Fruit fly (Drosophila melanogaster) whole organism, wandering third instar larva: ENCODE results near the gene Archease.

Experiments used
- Abd-B ChIP-seq: fragments of >200 bp; optimal IDR thresholded peaks from 2 replicates; lab custom pipeline; 2017; ENCODE audit warnings: missing biosample characterization, missing genetic modification characterization
- CG32264 ChIP-seq: fragments of 200-800 bp; sonication (Bioruptor generic); optimal IDR thresholded peaks from 2 replicates; lab custom pipeline; 2016; ENCODE audit warnings: missing biosample characterization, missing genetic modification characterization
- CG9705 ChIP-seq: fragments of 200-800 bp; sonication (Bioruptor generic); optimal IDR thresholded peaks from 2 replicates; lab custom pipeline; 2018; ENCODE audit warnings: missing biosample characterization, mild to moderate bottlenecking, missing genetic modification characterization
- CrebA ChIP-seq: fragments of 200-800 bp; sonication (Bioruptor generic); optimal IDR thresholded peaks from 2 replicates; lab custom pipeline; 2016; ENCODE audit warnings: missing biosample characterization, mild to moderate bottlenecking, missing genetic modification characterization, borderline replicate concordance
- Dfd ChIP-seq: fragments of >200 bp; optimal IDR thresholded peaks from 2 replicates; lab custom pipeline; 2017; ENCODE audit warnings: missing biosample characterization, missing genetic modification characterization
- Dif ChIP-seq: fragments of 200-275, 200-300 bp; sonication (Bioruptor generic); optimal IDR thresholded peaks from 2 replicates; lab custom pipeline; 2018; ENCODE audit warnings: missing biosample characterization, missing genetic modification characterization; ENCODE audit not compliant: partially characterized antibody
- GATAd ChIP-seq: sonication (Bioruptor generic); optimal IDR thresholded peaks from 2 replicates; lab custom pipeline; 2016; ENCODE audit warnings: missing biosample characterization, missing genetic modification characterization
- HLH106 ChIP-seq: fragments of 200-800 bp; optimal IDR thresholded peaks from 3 replicates; lab custom pipeline; 2019; ENCODE audit warnings: missing biosample characterization, mild to moderate bottlenecking, missing genetic modification characterization, moderate library complexity
- Hnf4 ChIP-seq: fragments of 200-800 bp; sonication (Bioruptor generic); optimal IDR thresholded peaks from 2 replicates; lab custom pipeline; 2016; ENCODE audit warnings: missing biosample characterization, mild to moderate bottlenecking, missing genetic modification characterization
- Hr78 ChIP-seq: fragments of >200 bp; optimal IDR thresholded peaks from 2 replicates; lab custom pipeline; 2017; ENCODE audit warnings: missing biosample characterization, missing genetic modification characterization
- Hr83 ChIP-seq: fragments of 200-300 bp; sonication (Bioruptor generic); optimal IDR thresholded peaks from 2 replicates; lab custom pipeline; 2016; ENCODE audit warnings: missing biosample characterization, mild to moderate bottlenecking, missing genetic modification characterization, moderate library complexity; ENCODE audit not compliant: poor library complexity, severe bottlenecking
- Jra ChIP-seq: sonication (Bioruptor generic); optimal IDR thresholded peaks from 2 replicates; lab custom pipeline; 2016; ENCODE audit warnings: missing biosample characterization, missing genetic modification characterization
- Mio ChIP-seq: sonication (Bioruptor generic); optimal IDR thresholded peaks from 2 replicates; lab custom pipeline; 2016; ENCODE audit warnings: missing biosample characterization, missing genetic modification characterization
- Myc ChIP-seq: fragments of >200 bp; optimal IDR thresholded peaks from 2 replicates; lab custom pipeline; 2017
- N ChIP-seq: fragments of >200 bp; optimal IDR thresholded peaks from 2 replicates; lab custom pipeline; 2018; ENCODE audit warnings: missing biosample characterization, missing external identifiers, missing genetic modification characterization
- OdsH ChIP-seq: fragments of 200-800 bp; sonication (Bioruptor generic); optimal IDR thresholded peaks from 2 replicates; lab custom pipeline; 2016; ENCODE audit warnings: missing biosample characterization, mild to moderate bottlenecking, missing genetic modification characterization
- Rel ChIP-seq, 2 experiments: fragments of 200-800 bp; sonication (Bioruptor generic) in 1 of 2; optimal IDR thresholded peaks; 2 replicates in 1 of 2; 3 replicates in 1 of 2; lab custom pipeline; 2016 to 2019; ENCODE audit warnings: mild to moderate bottlenecking in 2 of 2, missing biosample characterization in 2 of 2, missing genetic modification characterization in 2 of 2, moderate library complexity in 1 of 2
- Sp1 ChIP-seq: fragments of 200-800 bp; sonication (Bioruptor generic); optimal IDR thresholded peaks from 3 replicates; lab custom pipeline; 2019; ENCODE audit warnings: missing biosample characterization, mild to moderate bottlenecking, missing genetic modification characterization, moderate library complexity
- Vsx2 ChIP-seq: fragments of 200-300, 225-300 bp; sonication (Bioruptor generic); optimal IDR thresholded peaks from 2 replicates; lab custom pipeline; 2018; ENCODE audit warnings: missing biosample characterization, missing genetic modification characterization; ENCODE audit not compliant: partially characterized antibody
- br ChIP-seq: fragments of 200-800 bp; sonication (Bioruptor generic); optimal IDR thresholded peaks from 2 replicates; lab custom pipeline; 2016; ENCODE audit warnings: missing biosample characterization, missing genetic modification characterization
- brk ChIP-seq: fragments of 200-800 bp; sonication (Bioruptor generic); optimal IDR thresholded peaks from 2 replicates; lab custom pipeline; 2016; ENCODE audit warnings: missing biosample characterization, mild to moderate bottlenecking, missing genetic modification characterization
- dl ChIP-seq, 2 experiments: fragments of 175-275, 200-275 bp in 1 of 2; fragments of 200-275 bp in 1 of 2; sonication (Bioruptor generic); optimal IDR thresholded peaks; lab custom pipeline; 2018; ENCODE audit warnings: mild to moderate bottlenecking in 2 of 2, missing biosample characterization in 2 of 2, missing genetic modification characterization in 2 of 2, moderate library complexity in 2 of 2; ENCODE audit not compliant: partially characterized antibody in 2 of 2, insufficient read depth in 1 of 2
- dmrt93B ChIP-seq: fragments of 200-800 bp; sonication (Bioruptor generic); optimal IDR thresholded peaks from 2 replicates; lab custom pipeline; 2018; ENCODE audit warnings: missing biosample characterization, mild to moderate bottlenecking, missing genetic modification characterization
- dsf ChIP-seq: sonication (Bioruptor generic); optimal IDR thresholded peaks from 2 replicates; lab custom pipeline; 2016; ENCODE audit warnings: missing biosample characterization, missing genetic modification characterization, borderline replicate concordance
- ey ChIP-seq: fragments of 200-800 bp; sonication (Bioruptor generic); optimal IDR thresholded peaks from 2 replicates; lab custom pipeline; 2016; ENCODE audit warnings: missing biosample characterization, missing genetic modification characterization
- foxo ChIP-seq, 2 experiments: fragments of 200-800 bp; sonication (Bioruptor generic); optimal IDR thresholded peaks; 2 replicates in 1 of 2; 3 replicates in 1 of 2; lab custom pipeline; 2016 to 2017; ENCODE audit warnings: missing biosample characterization in 2 of 2, missing genetic modification characterization in 2 of 2
- fru ChIP-seq: fragments of 200-800 bp; sonication (Bioruptor generic); optimal IDR thresholded peaks from 3 replicates; lab custom pipeline; 2016; ENCODE audit warnings: missing biosample characterization, mild to moderate bottlenecking, missing genetic modification characterization
- h ChIP-seq: fragments of 200-800 bp; sonication (Bioruptor generic); optimal IDR thresholded peaks from 3 replicates; lab custom pipeline; 2016; ENCODE audit warnings: missing biosample characterization, mild to moderate bottlenecking, missing genetic modification characterization
- jim ChIP-seq: fragments of 175-275, 200-325 bp; sonication (Bioruptor generic); optimal IDR thresholded peaks from 2 replicates; lab custom pipeline; 2016; ENCODE audit warnings: missing biosample characterization, mild to moderate bottlenecking, missing genetic modification characterization
- lola ChIP-seq: fragments of >200 bp; optimal IDR thresholded peaks from 2 replicates; lab custom pipeline; 2017; ENCODE audit warnings: missing biosample characterization, missing genetic modification characterization
- pan ChIP-seq: fragments of >200 bp; optimal IDR thresholded peaks from 2 replicates; lab custom pipeline; 2017
- psq ChIP-seq: fragments of 200-800 bp; sonication (Bioruptor generic); optimal IDR thresholded peaks from 3 replicates; lab custom pipeline; 2017; ENCODE audit warnings: missing biosample characterization, mild to moderate bottlenecking, missing genetic modification characterization, moderate library complexity
- rgr ChIP-seq: fragments of 200-800 bp; sonication (Bioruptor generic); optimal IDR thresholded peaks from 3 replicates; lab custom pipeline; 2016; ENCODE audit warnings: missing biosample characterization, mild to moderate bottlenecking, missing genetic modification characterization
- sage ChIP-seq: fragments of 200-800 bp; sonication (Bioruptor generic); optimal IDR thresholded peaks from 2 replicates; lab custom pipeline; 2016; ENCODE audit warnings: missing biosample characterization, mild to moderate bottlenecking, missing genetic modification characterization
- sv ChIP-seq: fragments of 200-800 bp; sonication (Bioruptor generic); optimal IDR thresholded peaks from 3 replicates; lab custom pipeline; 2016; ENCODE audit warnings: missing biosample characterization, missing genetic modification characterization
- tai ChIP-seq: sonication (Bioruptor generic); optimal IDR thresholded peaks from 2 replicates; lab custom pipeline; 2016; ENCODE audit warnings: missing biosample characterization, missing genetic modification characterization
- usp ChIP-seq: fragments of >200 bp; optimal IDR thresholded peaks from 2 replicates; lab custom pipeline; 2017; ENCODE audit warnings: missing biosample characterization, missing genetic modification characterization
- woc ChIP-seq: sonication (Bioruptor generic); optimal IDR thresholded peaks from 2 replicates; lab custom pipeline; 2016; ENCODE audit warnings: missing biosample characterization, mild to moderate bottlenecking, missing genetic modification characterization

The Archease gene

dm6 chr3R:21642301-21642700 lies 20.5 kb downstream of the Archease start:
- TF ChIP-seq GATAd = no peak
- TF ChIP-seq lola (GFP tag; lab: Kevin White, UChicago) = no peak
- no peak for TF ChIP-seq Hr83 (GFP tag; lab: Kevin White, UChicago)
- TF ChIP-seq CG32264 (GFP tag; lab: Kevin White, UChicago) = no peak
- TF ChIP-seq psq (GFP tag; lab: Kevin White, UChicago) = no peak
- no peak for TF ChIP-seq ey (GFP tag; lab: Kevin White, UChicago)
- TF ChIP-seq HLH106 (tag; lab: Kevin White, UChicago) = no peak
- TF ChIP-seq Myc (lab: Kevin White, UChicago) = no peak
- no peak for TF ChIP-seq Jra
- no peak for TF ChIP-seq br (GFP tag; lab: Kevin White, UChicago)
- no peak for TF ChIP-seq CG9705 (GFP tag; lab: Kevin White, UChicago)
- TF ChIP-seq, all 38 proteins: peak for 0

DNA sequence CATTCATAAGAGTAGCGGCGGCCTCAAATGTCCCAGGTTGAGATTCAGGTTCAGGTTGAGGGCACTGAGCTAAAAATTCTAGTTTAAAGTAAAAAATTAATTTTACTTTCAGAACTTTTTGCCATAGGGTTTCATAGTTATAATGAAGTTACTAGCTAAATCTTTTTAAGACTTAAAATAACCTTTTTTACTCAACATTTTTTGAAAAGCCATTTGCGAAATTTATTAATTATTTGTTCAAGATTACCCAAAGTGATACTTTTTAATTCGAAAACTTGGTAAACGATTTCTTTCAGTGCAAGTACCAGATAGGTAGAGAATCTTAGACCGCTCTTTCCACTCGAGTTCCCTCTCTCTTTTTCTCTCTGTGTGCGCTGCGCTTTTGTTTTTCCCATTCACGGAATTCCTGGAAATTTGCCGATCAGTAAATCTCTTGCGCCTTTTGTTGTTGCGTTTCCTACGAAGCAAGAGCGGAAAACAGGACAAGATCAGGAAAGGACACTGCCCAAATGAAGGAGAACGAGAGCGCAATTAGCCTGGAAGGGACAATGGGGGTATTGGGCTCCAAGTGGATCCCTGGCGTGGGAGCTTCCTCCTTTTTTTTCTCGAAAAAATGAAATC lies 21.1 kb downstream of the Archease start:
- TF ChIP-seq foxo (GFP tag; optimal IDR thresholded peaks at IDR 0.05; lab: Kevin White, UChicago) (peak; percentile 4 to 89), br (GFP tag; lab: Kevin White, UChicago) (peak; percentile 84), jim (GFP tag; lab: Kevin White, UChicago) (no peak), psq (GFP tag; lab: Kevin White, UChicago) (peak; percentile 76), Sp1 (GFP tag; lab: Kevin White, UChicago) (peak; percentile 90), Hnf4 (GFP tag; lab: Kevin White, UChicago) (peak; percentile 79), h (GFP tag; lab: Kevin White, UChicago) (peak; percentile 91), Hr83 (GFP tag; lab: Kevin White, UChicago) (no peak), ey (GFP tag; lab: Kevin White, UChicago) (peak; percentile 89), sage (peak; percentile 34), HLH106 (tag; lab: Kevin White, UChicago) (peak; percentile 90), Mio (GFP tag; lab: Kevin White, UChicago) (no peak), tai (GFP tag; lab: Kevin White, UChicago) (peak; percentile 63), Vsx2 (GFP tag; lab: Kevin White, UChicago) (no peak), Abd-B (GFP tag; lab: Kevin White, UChicago) (no peak), pan (lab: Kevin White, UChicago) (no peak), Dfd (GFP tag; lab: Kevin White, UChicago) (no peak), CG9705 (GFP tag; lab: Kevin White, UChicago) (peak; percentile 74), CG32264 (GFP tag; lab: Kevin White, UChicago) (peak; percentile 54), Myc (lab: Kevin White, UChicago) (no peak), woc (GFP tag; lab: Kevin White, UChicago) (peak; percentile 86), Jra (peak; percentile 55), GATAd (no peak), CrebA (GFP tag; lab: Kevin White, UChicago) (peak; percentile 43), sv (peak; percentile 41), dsf (GFP tag; lab: Kevin White, UChicago) (no peak), Rel (GFP tag; optimal IDR thresholded peaks at IDR 0.05; lab: Kevin White, UChicago) (peak; percentile 63), Rel (tag; optimal IDR thresholded peaks at IDR 0.05; lab: Kevin White, UChicago) (peak; percentile 53), dl (GFP tag; optimal IDR thresholded peaks at IDR 0.05; lab: Kevin White, UChicago; ENCODE audit: insufficient read depth in 1 of 2, partially characterized antibody in 2 of 2) (no peak), rgr (GFP tag; lab: Kevin White, UChicago) (peak; percentile 85), usp (GFP tag; lab: Kevin White, UChicago) (no peak), OdsH (GFP tag; lab: Kevin White, UChicago) (peak; percentile 85), brk (GFP tag; lab: Kevin White, UChicago) (peak; percentile 42), dmrt93B (peak; percentile 65), Dif (GFP tag; lab: Kevin White, UChicago) (no peak), N (GFP tag; lab: Kevin White, UChicago) (no peak), lola (GFP tag; lab: Kevin White, UChicago) (no peak), Hr78 (GFP tag; lab: Kevin White, UChicago) (no peak), fru (GFP tag; lab: Kevin White, UChicago) (peak; percentile 93)
